Worm (Caenorhabditis elegans): ENCODE measurements around the gene cwp-5.

The cwp-5 gene

DNA sequence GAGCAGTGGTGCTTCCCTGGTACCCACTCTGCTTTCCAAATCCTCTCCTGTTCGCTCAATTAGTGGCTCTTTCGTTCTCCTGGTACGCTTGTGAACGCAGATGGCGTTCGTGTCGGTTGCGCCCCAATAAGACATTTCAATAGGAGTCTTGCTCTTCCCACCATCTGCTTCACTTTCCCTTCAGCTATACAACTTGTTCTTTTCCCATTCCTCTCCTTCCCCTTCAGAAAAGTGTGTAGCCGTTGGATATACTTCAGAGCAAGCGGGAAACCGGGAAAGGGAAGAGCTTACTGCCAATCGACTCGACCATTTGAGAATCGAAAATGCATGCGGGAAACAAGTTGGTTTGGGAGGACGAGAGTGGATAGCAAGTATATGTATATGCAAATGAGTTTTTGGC lies 46.5 kb downstream of the cwp-5 start:
- peak; percentile 38 for TF ChIP-seq ama-1 (optimal IDR thresholded peaks at IDR 0.05)
- no peak for TF ChIP-seq elt-3 (tag; optimal IDR thresholded peaks at IDR 0.05)
- TF ChIP-seq lin-15B (tag; optimal IDR thresholded peaks at IDR 0.05) = no peak
- no peak for TF ChIP-seq aly-2 (tag; optimal IDR thresholded peaks at IDR 0.05)
- TF ChIP-seq fos-1 (tag; optimal IDR thresholded peaks at IDR 0.05) = no peak

DNA sequence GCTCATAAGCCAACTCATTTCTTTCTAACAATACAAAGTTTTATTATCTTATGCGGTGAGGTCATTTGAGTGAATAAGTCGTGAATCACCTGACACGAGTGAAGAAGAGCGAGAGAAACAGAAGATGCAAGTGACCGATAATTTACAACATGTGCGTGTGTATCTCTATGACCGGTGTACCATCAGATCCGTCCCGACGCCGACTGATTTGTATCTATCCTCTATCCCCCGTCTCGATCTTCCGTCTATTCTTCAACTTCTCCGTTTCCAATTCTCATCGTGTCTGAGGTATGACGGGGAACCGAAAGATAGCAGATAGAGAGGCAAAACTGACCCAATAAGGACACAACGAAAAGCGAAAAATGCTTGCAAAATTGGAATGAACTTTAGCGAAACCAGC lies 48.3 kb downstream of the cwp-5 start, which contains the start of gene F09A5.3:
TSS of gene F09A5.3 (plus strand) at position 162 of the 400 bp plus-strand sequence.
- peak; percentile 35 for TF ChIP-seq jun-1 (tag; optimal IDR thresholded peaks at IDR 0.05)
- TF ChIP-seq daf-12 (tag; optimal IDR thresholded peaks at IDR 0.05) = no peak
- TF ChIP-seq nhr-43 (tag; optimal IDR thresholded peaks at IDR 0.05; ENCODE audit: poor library complexity, severe bottlenecking) = peak; percentile 6
- TF ChIP-seq ceh-16 (tag; optimal IDR thresholded peaks at IDR 0.05) = no peak
- peak; percentile 9 for TF ChIP-seq elt-2 (tag; optimal IDR thresholded peaks at IDR 0.05)
- peak; percentile 10 for TF ChIP-seq pqm-1 (tag; optimal IDR thresholded peaks at IDR 0.05)
- TF ChIP-seq nhr-25 (tag; optimal IDR thresholded peaks at IDR 0.05) = peak; percentile 92
- TF ChIP-seq nhr-23 (tag; optimal IDR thresholded peaks at IDR 0.05) = peak; percentile 87
- no peak for TF ChIP-seq ama-1 (optimal IDR thresholded peaks at IDR 0.05)
- TF ChIP-seq unc-62 (GFP tag; optimal IDR thresholded peaks at IDR 0.05) = peak; percentile 17
- TF ChIP-seq elt-3 (tag; optimal IDR thresholded peaks at IDR 0.05) = peak in 1 of 3 experiments; percentile 19
- TF ChIP-seq elt-1 (tag; optimal IDR thresholded peaks at IDR 0.05) = peak; percentile 97
- TF ChIP-seq snpc-4 (tag; optimal IDR thresholded peaks at IDR 0.05) = no peak

DNA sequence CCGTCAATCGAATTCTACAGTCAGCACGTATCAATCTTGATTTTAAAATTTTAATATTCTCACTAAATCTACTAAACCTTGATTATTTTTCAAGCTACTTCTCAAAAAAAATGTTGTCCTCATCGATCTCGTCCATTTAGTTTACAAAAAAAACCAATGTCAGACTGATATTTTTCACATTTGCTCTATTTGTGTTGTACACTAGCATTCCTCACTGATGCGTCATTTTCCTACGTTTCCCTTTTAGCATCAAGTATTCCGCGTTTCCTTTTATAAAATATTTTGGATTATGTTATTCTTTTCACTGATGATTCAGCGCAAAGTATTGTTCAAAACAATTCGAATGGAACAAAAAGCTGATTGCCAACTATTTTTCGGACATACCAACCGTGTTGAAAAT lies 50.3 kb downstream of the cwp-5 start, which contains the start of gene ttr-34:
TSS of gene ttr-34 (plus strand) at position 301 of the 400 bp plus-strand sequence.
- no peak for TF ChIP-seq aly-2 (tag; optimal IDR thresholded peaks at IDR 0.05)
- TF ChIP-seq ZK546.5 (tag; optimal IDR thresholded peaks at IDR 0.05) = no peak
- no peak for TF ChIP-seq ztf-11 (tag; optimal IDR thresholded peaks at IDR 0.05)
- TF ChIP-seq elt-3 (tag; optimal IDR thresholded peaks at IDR 0.05) = no peak
- no peak for TF ChIP-seq lin-15B (tag; optimal IDR thresholded peaks at IDR 0.05)
- no peak for TF ChIP-seq nhr-43 (tag; optimal IDR thresholded peaks at IDR 0.05; ENCODE audit: poor library complexity, severe bottlenecking)
- no peak for TF ChIP-seq snpc-4 (tag; optimal IDR thresholded peaks at IDR 0.05)
- no peak for TF ChIP-seq R02D3.7 (tag; optimal IDR thresholded peaks at IDR 0.05)

DNA sequence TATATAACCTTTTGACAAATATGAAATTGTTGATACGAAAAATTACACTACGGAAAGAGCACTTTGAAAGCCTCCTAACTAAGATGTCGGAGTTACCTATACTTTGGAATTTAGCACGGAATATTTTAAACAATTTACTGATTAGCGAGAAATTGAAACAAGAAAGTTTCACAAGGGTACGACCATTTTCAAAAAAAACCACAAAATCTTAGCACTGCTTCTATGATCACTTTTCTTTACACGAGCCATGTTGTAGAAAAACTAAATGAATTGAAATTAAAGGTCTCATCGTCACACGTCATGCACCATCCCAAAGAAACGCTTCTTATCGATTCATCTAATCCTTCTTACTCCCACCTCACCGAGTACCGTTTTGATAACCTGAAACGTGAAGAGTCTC lies 55.0 kb downstream of the cwp-5 start, which contains the start of gene F09A5.2:
TSS of gene F09A5.2 (plus strand) at position 301 of the 400 bp plus-strand sequence.
- no peak for TF ChIP-seq ama-1 (optimal IDR thresholded peaks at IDR 0.05)
- TF ChIP-seq ceh-28 (tag; optimal IDR thresholded peaks at IDR 0.05) = no peak
- TF ChIP-seq unc-62 (GFP tag; optimal IDR thresholded peaks at IDR 0.05) = no peak
